Fruit fly (Drosophila melanogaster): Measurements from ENCODE around the gene CG5639.

CG5639 gene

dm6 chr3R:27622993-27623392 lies 27.1 kb upstream of the CG5639 start:
- TF ChIP-seq CG1620 (GFP tag; optimal IDR thresholded peaks at IDR 0.05) (no peak), ovo (GFP tag; optimal IDR thresholded peaks at IDR 0.05) (no peak), cic (GFP tag; optimal IDR thresholded peaks at IDR 0.05) (no peak), CG33017 (tag; optimal IDR thresholded peaks at IDR 0.05) (no peak)

- TF ChIP-seq cnc (optimal IDR thresholded peaks at IDR 0.05) (no peak), CG7045 (GFP tag; optimal IDR thresholded peaks at IDR 0.05) (no peak), kay (GFP tag; ENCODE audit: borderline replicate concordance) (no peak), CG1620 (GFP tag; optimal IDR thresholded peaks at IDR 0.05) (no peak), Clk (GFP tag; optimal IDR thresholded peaks at IDR 0.05) (no peak), CG12768 (GFP tag; optimal IDR thresholded peaks at IDR 0.05) (no peak)
Observed at dm6 chr3R:27621861-27622260, 25.9 kb upstream of the CG5639 start.

- TF ChIP-seq CG11617 (GFP tag; optimal IDR thresholded peaks at IDR 0.05): no peak
- TF ChIP-seq Clk (GFP tag; optimal IDR thresholded peaks at IDR 0.05): no peak
- TF ChIP-seq bab1 (GFP tag; optimal IDR thresholded peaks at IDR 0.05): no peak
- TF ChIP-seq ovo (GFP tag; optimal IDR thresholded peaks at IDR 0.05): no peak
- TF ChIP-seq CG12768 (GFP tag; optimal IDR thresholded peaks at IDR 0.05): no peak
- TF ChIP-seq CG33017 (tag; optimal IDR thresholded peaks at IDR 0.05): no peak
- no peak for TF ChIP-seq tj (GFP tag; optimal IDR thresholded peaks at IDR 0.05)
- no peak for TF ChIP-seq CG7101 (tag; optimal IDR thresholded peaks at IDR 0.05)
- TF ChIP-seq kay (GFP tag; ENCODE audit: borderline replicate concordance): no peak
- no peak for TF ChIP-seq Hr96 (GFP tag; optimal IDR thresholded peaks at IDR 0.05)
- no peak for TF ChIP-seq CG7045 (GFP tag; optimal IDR thresholded peaks at IDR 0.05)
- TF ChIP-seq CG5204 (GFP tag; optimal IDR thresholded peaks at IDR 0.05): no peak
- no peak for TF ChIP-seq cic (GFP tag; optimal IDR thresholded peaks at IDR 0.05)
Observed at dm6 chr3R:27616493-27616892, 20.6 kb upstream of the CG5639 start.

dm6 chr3R:27613814-27614213 lies 17.9 kb upstream of the CG5639 start:
- TF ChIP-seq ovo (GFP tag; optimal IDR thresholded peaks at IDR 0.05) (no peak), tj (GFP tag; optimal IDR thresholded peaks at IDR 0.05) (no peak), CG12768 (GFP tag; optimal IDR thresholded peaks at IDR 0.05) (no peak), Clk (GFP tag; optimal IDR thresholded peaks at IDR 0.05) (no peak), CG14711 (tag; optimal IDR thresholded peaks at IDR 0.05) (no peak), cic (GFP tag; optimal IDR thresholded peaks at IDR 0.05) (no peak), CG7101 (tag; optimal IDR thresholded peaks at IDR 0.05) (no peak), CG5204 (GFP tag; optimal IDR thresholded peaks at IDR 0.05) (no peak), CG33017 (tag; optimal IDR thresholded peaks at IDR 0.05) (no peak), pad (GFP tag; optimal IDR thresholded peaks at IDR 0.05) (no peak), cnc (optimal IDR thresholded peaks at IDR 0.05) (no peak), bab1 (GFP tag; optimal IDR thresholded peaks at IDR 0.05) (no peak), CG11617 (GFP tag; optimal IDR thresholded peaks at IDR 0.05) (no peak), toe (GFP tag; optimal IDR thresholded peaks at IDR 0.05) (no peak), CG1620 (GFP tag; optimal IDR thresholded peaks at IDR 0.05) (no peak)

- TF ChIP-seq toe (GFP tag; optimal IDR thresholded peaks at IDR 0.05) (no peak), cic (GFP tag; optimal IDR thresholded peaks at IDR 0.05) (no peak), ovo (GFP tag; optimal IDR thresholded peaks at IDR 0.05) (no peak), cnc (optimal IDR thresholded peaks at IDR 0.05) (no peak), Mnt (GFP tag; optimal IDR thresholded peaks at IDR 0.05) (no peak), CG1620 (GFP tag; optimal IDR thresholded peaks at IDR 0.05) (no peak), Crg-1 (GFP tag; optimal IDR thresholded peaks at IDR 0.05) (no peak), bab1 (GFP tag; optimal IDR thresholded peaks at IDR 0.05) (no peak), CG14711 (tag; optimal IDR thresholded peaks at IDR 0.05) (no peak), CG7045 (GFP tag; optimal IDR thresholded peaks at IDR 0.05) (no peak), Clk (GFP tag; optimal IDR thresholded peaks at IDR 0.05) (no peak), CG12768 (GFP tag; optimal IDR thresholded peaks at IDR 0.05) (no peak), CG7101 (tag; optimal IDR thresholded peaks at IDR 0.05) (no peak), CG5204 (GFP tag; optimal IDR thresholded peaks at IDR 0.05) (no peak), CG11617 (GFP tag; optimal IDR thresholded peaks at IDR 0.05) (no peak)
Observed at dm6 chr3R:27610622-27611021, 14.7 kb upstream of the CG5639 start.

dm6 chr3R:27609118-27610042 lies 13.4 kb upstream of the CG5639 start:
- TF ChIP-seq Crg-1 (GFP tag; optimal IDR thresholded peaks at IDR 0.05) (no peak), CG11617 (GFP tag; optimal IDR thresholded peaks at IDR 0.05) (no peak), kay (GFP tag; ENCODE audit: borderline replicate concordance) (no peak), pad (GFP tag; optimal IDR thresholded peaks at IDR 0.05) (no peak), bab1 (GFP tag; optimal IDR thresholded peaks at IDR 0.05) (no peak), CG7045 (GFP tag; optimal IDR thresholded peaks at IDR 0.05) (no peak), cnc (optimal IDR thresholded peaks at IDR 0.05) (no peak), CG1620 (GFP tag; optimal IDR thresholded peaks at IDR 0.05) (no peak), cic (GFP tag; optimal IDR thresholded peaks at IDR 0.05) (no peak), Clk (GFP tag; optimal IDR thresholded peaks at IDR 0.05) (no peak), CG7101 (tag; optimal IDR thresholded peaks at IDR 0.05) (no peak), ovo (GFP tag; optimal IDR thresholded peaks at IDR 0.05) (no peak), CG12768 (GFP tag; optimal IDR thresholded peaks at IDR 0.05) (no peak), CG14711 (tag; optimal IDR thresholded peaks at IDR 0.05) (no peak), Hr96 (GFP tag; optimal IDR thresholded peaks at IDR 0.05) (no peak)
